Worm (Caenorhabditis elegans): Measurements from ENCODE around the gene rps-8.

rps-8 gene

DNA sequence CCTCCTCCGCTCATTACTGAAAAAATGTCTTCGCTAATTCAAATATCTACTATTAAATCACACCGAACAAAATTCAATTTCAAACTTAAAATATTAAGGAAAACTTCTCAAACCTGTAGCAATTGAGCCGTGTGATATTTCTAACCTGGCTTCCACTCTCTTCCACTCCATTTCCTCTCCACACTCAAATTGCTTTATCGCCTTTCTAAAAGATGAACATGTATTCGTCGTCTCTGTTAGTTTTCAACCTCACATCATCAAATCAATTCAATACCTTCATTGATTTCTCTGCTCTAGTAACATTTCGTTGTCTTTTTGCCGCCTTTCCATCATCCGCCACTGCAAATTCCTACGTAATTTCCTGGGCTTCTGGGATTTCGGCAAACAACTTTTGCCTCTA lies 21.7 kb downstream of the rps-8 start, which contains the start of gene F42C5.4:
F42C5.4 (minus strand) TSS at position 171 of the 400 bp plus-strand sequence.
- no peak for TF ChIP-seq blmp-1 (tag; optimal IDR thresholded peaks at IDR 0.05)
- TF ChIP-seq nhr-12 (tag; optimal IDR thresholded peaks at IDR 0.05) = no peak
- no peak for TF ChIP-seq mls-2 (tag; optimal IDR thresholded peaks at IDR 0.05)
- no peak for TF ChIP-seq unc-62 (GFP tag; optimal IDR thresholded peaks at IDR 0.05)
- TF ChIP-seq flh-1 (GFP tag; optimal IDR thresholded peaks at IDR 0.05) = no peak
- no peak for TF ChIP-seq bed-3 (GFP tag; optimal IDR thresholded peaks at IDR 0.05)
- TF ChIP-seq snpc-4 (tag; optimal IDR thresholded peaks at IDR 0.05) = no peak

ce11 chrIV:7291066-7291465 lies 22.6 kb downstream of the rps-8 start:
- TF ChIP-seq elt-1 (tag; optimal IDR thresholded peaks at IDR 0.05; ENCODE audit: borderline replicate concordance, insufficient read depth) (no peak), nhr-76 (tag; optimal IDR thresholded peaks at IDR 0.05) (no peak), tbx-8 (GFP tag; optimal IDR thresholded peaks at IDR 0.05) (no peak), ham-2 (GFP tag; optimal IDR thresholded peaks at IDR 0.05) (no peak), sptf-1 (tag; optimal IDR thresholded peaks at IDR 0.05) (no peak), ceh-39 (tag; optimal IDR thresholded peaks at IDR 0.05) (no peak), mls-2 (tag; optimal IDR thresholded peaks at IDR 0.05) (no peak), M03D4.4 (tag; optimal IDR thresholded peaks at IDR 0.05) (no peak), blmp-1 (tag; optimal IDR thresholded peaks at IDR 0.05) (no peak), ces-1 (GFP tag; optimal IDR thresholded peaks at IDR 0.05) (no peak), nhr-28 (tag; optimal IDR thresholded peaks at IDR 0.05) (no peak), ceh-43 (GFP tag; optimal IDR thresholded peaks at IDR 0.05) (no peak), nhr-2 (tag; optimal IDR thresholded peaks at IDR 0.05) (no peak), flh-1 (GFP tag; optimal IDR thresholded peaks at IDR 0.05) (no peak), ztf-11 (tag; optimal IDR thresholded peaks at IDR 0.05) (no peak), bed-3 (GFP tag; optimal IDR thresholded peaks at IDR 0.05) (no peak), elt-3 (tag; optimal IDR thresholded peaks at IDR 0.05) (no peak), lsy-2 (tag; optimal IDR thresholded peaks at IDR 0.05) (no peak)

DNA sequence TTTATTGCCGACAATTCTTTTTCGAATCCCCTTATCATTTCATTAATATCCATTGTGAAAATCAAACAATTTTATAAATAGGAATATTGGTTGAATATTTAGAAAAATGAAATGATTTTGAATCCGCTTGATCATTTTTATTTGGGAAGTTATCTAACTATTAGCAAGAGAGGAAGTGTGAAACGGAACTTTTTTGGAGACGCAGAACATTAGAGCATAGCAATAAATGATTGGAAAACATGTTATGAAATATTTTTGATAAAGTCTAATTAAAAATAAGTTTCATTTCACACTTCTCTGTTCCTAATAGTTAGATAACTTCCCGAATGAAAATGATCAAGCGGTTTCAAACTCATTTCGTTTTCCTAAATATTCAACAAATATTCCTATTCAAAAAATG lies 26.2 kb downstream of the rps-8 start, which contains the start of gene F42C5.3:
F42C5.3 (minus strand) TSS at position 101 of the 400 bp plus-strand sequence.
- TF ChIP-seq ces-1 (GFP tag; optimal IDR thresholded peaks at IDR 0.05) (no peak), mab-5 (tag; optimal IDR thresholded peaks at IDR 0.05) (no peak), nhr-12 (tag; optimal IDR thresholded peaks at IDR 0.05) (no peak), nhr-28 (tag; optimal IDR thresholded peaks at IDR 0.05) (no peak), flh-1 (GFP tag; optimal IDR thresholded peaks at IDR 0.05) (no peak), ceh-83 (GFP tag; optimal IDR thresholded peaks at IDR 0.05) (no peak), ham-2 (GFP tag; optimal IDR thresholded peaks at IDR 0.05) (no peak), ztf-11 (tag; optimal IDR thresholded peaks at IDR 0.05) (no peak), unc-120 (tag; optimal IDR thresholded peaks at IDR 0.05; ENCODE audit: poor library complexity, severe bottlenecking) (no peak), ceh-43 (GFP tag; optimal IDR thresholded peaks at IDR 0.05) (no peak)

ce11 chrIV:7285839-7286238 lies 27.8 kb downstream of the rps-8 start, which contains the start of gene C06E4.8:
TSS of gene C06E4.8 (minus strand) at chrIV:7285875.
- TF ChIP-seq blmp-1 (tag; optimal IDR thresholded peaks at IDR 0.05) (no peak), mab-5 (tag; optimal IDR thresholded peaks at IDR 0.05) (no peak), nhr-76 (tag; optimal IDR thresholded peaks at IDR 0.05) (no peak), lin-32 (GFP tag; optimal IDR thresholded peaks at IDR 0.05) (no peak), sem-2 (GFP tag; optimal IDR thresholded peaks at IDR 0.05) (no peak), ztf-11 (tag; optimal IDR thresholded peaks at IDR 0.05) (no peak), ceh-83 (GFP tag; optimal IDR thresholded peaks at IDR 0.05) (no peak), unc-39 (tag; optimal IDR thresholded peaks at IDR 0.05) (no peak), lin-13 (tag; optimal IDR thresholded peaks at IDR 0.05) (no peak), bed-3 (GFP tag; optimal IDR thresholded peaks at IDR 0.05) (no peak), M03D4.4 (tag; optimal IDR thresholded peaks at IDR 0.05) (no peak), snpc-4 (tag; optimal IDR thresholded peaks at IDR 0.05) (no peak), nhr-2 (tag; optimal IDR thresholded peaks at IDR 0.05) (no peak), ceh-43 (GFP tag; optimal IDR thresholded peaks at IDR 0.05) (no peak), flh-1 (GFP tag; optimal IDR thresholded peaks at IDR 0.05) (no peak), nhr-28 (tag; optimal IDR thresholded peaks at IDR 0.05) (no peak), ceh-39 (tag; optimal IDR thresholded peaks at IDR 0.05) (no peak), ces-1 (GFP tag; optimal IDR thresholded peaks at IDR 0.05) (no peak), ham-2 (GFP tag; optimal IDR thresholded peaks at IDR 0.05) (no peak), tbx-8 (GFP tag; optimal IDR thresholded peaks at IDR 0.05) (no peak)

DNA sequence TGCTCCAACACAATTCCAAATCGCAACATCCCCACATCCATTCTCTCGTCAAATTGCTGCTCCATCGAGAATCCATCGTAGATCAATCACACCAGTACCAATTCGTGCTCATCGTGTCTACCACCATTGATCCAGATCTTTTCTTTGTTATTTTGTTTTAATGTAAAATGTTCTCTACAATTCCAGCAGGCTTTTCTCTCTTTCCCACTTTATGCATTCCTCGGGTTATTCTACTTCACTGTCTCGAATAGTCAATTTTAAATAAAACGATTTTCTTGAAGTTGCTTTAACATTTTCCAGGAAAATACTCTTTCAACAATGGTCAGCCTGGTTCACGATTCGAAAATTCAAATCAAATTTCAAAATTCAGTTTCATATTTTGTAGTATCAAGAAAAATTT lies 30.7 kb downstream of the rps-8 start, which contains the start of gene C06E4.1:
C06E4.1 (plus strand) TSS at position 301 of the 400 bp plus-strand sequence.
- no peak for TF ChIP-seq lin-13 (tag; optimal IDR thresholded peaks at IDR 0.05)
- TF ChIP-seq pha-4 (tag; optimal IDR thresholded peaks at IDR 0.05) = no peak
- TF ChIP-seq zip-8 (tag; optimal IDR thresholded peaks at IDR 0.05) = no peak
- no peak for TF ChIP-seq nhr-28 (tag; optimal IDR thresholded peaks at IDR 0.05)
- no peak for TF ChIP-seq sptf-1 (tag; optimal IDR thresholded peaks at IDR 0.05)
- no peak for TF ChIP-seq tbx-8 (GFP tag; optimal IDR thresholded peaks at IDR 0.05)
- TF ChIP-seq ces-1 (GFP tag; optimal IDR thresholded peaks at IDR 0.05) = no peak
- no peak for TF ChIP-seq unc-39 (tag; optimal IDR thresholded peaks at IDR 0.05)
- TF ChIP-seq ztf-11 (tag; optimal IDR thresholded peaks at IDR 0.05) = no peak
- no peak for TF ChIP-seq drap-1 (GFP tag; optimal IDR thresholded peaks at IDR 0.05)
- no peak for TF ChIP-seq bed-3 (GFP tag; optimal IDR thresholded peaks at IDR 0.05)
- no peak for TF ChIP-seq unc-120 (tag; optimal IDR thresholded peaks at IDR 0.05; ENCODE audit: poor library complexity, severe bottlenecking)
- no peak for TF ChIP-seq nhr-76 (tag; optimal IDR thresholded peaks at IDR 0.05)
- no peak for TF ChIP-seq lin-32 (GFP tag; optimal IDR thresholded peaks at IDR 0.05)
- no peak for TF ChIP-seq snpc-4 (tag; optimal IDR thresholded peaks at IDR 0.05)
- no peak for TF ChIP-seq lsy-2 (tag; optimal IDR thresholded peaks at IDR 0.05)
- TF ChIP-seq sem-2 (GFP tag; optimal IDR thresholded peaks at IDR 0.05) = no peak
- no peak for TF ChIP-seq mep-1 (tag; optimal IDR thresholded peaks at IDR 0.05)
- TF ChIP-seq unc-62 (GFP tag; optimal IDR thresholded peaks at IDR 0.05) = no peak
- TF ChIP-seq mls-2 (tag; optimal IDR thresholded peaks at IDR 0.05) = no peak

Data from whole organism, mixed stage, embryonic.